Worm (Caenorhabditis elegans) whole organism, young adult: ENCODE results near the gene madf-4.

Experiments used
- F33H1.4 ChIP-seq: fragments of 200-800 bp; sonication (Bioruptor generic); IDR thresholded peaks from 2 replicates; pipeline ENCODE4 v1.3.6; 2022; ENCODE audit warnings: missing genetic modification reagents, missing genetic modification characterization, missing compliant biosample characterization
- atf-7 ChIP-seq: sonication (generic microtip); optimal IDR thresholded peaks from 2 replicates; lab custom pipeline; 2017; ENCODE audit warnings: mild to moderate bottlenecking, missing genetic modification characterization, missing compliant biosample characterization
- athp-1 ChIP-seq: sonication (generic microtip); optimal IDR thresholded peaks from 2 replicates; lab custom pipeline; 2017; ENCODE audit warnings: mild to moderate bottlenecking, missing genetic modification characterization, missing compliant biosample characterization
- ceh-27 ChIP-seq: fragments of 200-800 bp; sonication (Bioruptor generic); optimal IDR thresholded peaks from 2 replicates; lab custom pipeline; 2018; ENCODE audit warnings: mild to moderate bottlenecking, missing genetic modification characterization, moderate library complexity, missing compliant biosample characterization
- ceh-40 ChIP-seq: fragments of 200-800 bp; sonication (Bioruptor generic); IDR thresholded peaks from 2 replicates; pipeline ENCODE4 v1.3.6; 2022; ENCODE audit warnings: missing genetic modification characterization, missing compliant biosample characterization
- hmg-1.2 ChIP-seq: fragments of 200-800 bp; sonication (Bioruptor generic); IDR thresholded peaks from 2 replicates; pipeline ENCODE4 v1.3.6; 2022; ENCODE audit warnings: missing genetic modification reagents, missing genetic modification characterization, missing compliant biosample characterization
- sdz-38 ChIP-seq: sonication (generic microtip); optimal IDR thresholded peaks from 2 replicates; lab custom pipeline; 2016; ENCODE audit warnings: missing genotype, missing genetic modification characterization, missing compliant biosample characterization

DNA sequence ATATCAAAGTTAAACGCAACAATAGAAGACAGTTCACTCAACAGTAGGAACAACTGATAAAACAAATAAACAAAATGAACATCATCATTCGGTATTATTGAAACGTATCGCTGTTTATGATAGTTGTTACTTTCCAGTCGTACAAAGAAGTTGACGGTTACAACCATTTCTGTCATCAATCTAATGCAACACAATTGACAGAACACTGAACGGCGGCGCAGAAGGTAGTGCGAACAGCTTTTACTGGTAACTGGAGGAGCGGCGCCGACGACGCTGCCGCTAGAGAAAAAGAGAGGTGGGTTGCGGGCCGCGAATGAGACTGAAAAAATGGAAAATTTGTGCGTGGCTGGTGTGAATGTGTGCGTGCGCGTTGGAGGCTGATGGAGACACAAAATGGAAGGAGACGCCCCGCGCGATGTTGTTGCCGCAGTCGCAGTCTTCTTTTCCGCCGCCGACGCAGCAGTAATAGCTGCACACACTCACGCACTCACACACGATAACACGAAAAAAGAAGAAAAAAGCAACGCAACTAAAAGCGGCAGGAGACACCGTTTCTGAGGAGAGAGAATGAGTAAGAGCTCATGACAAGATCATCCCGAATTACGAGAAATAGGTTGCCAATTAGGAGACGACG, 2.0 kb upstream of the madf-4 start:
- no peak for TF ChIP-seq F33H1.4 (GFP tag; lab: Robert Waterston, UW)
- TF ChIP-seq ceh-40 (GFP tag; lab: Robert Waterston, UW): no peak
- no peak for TF ChIP-seq athp-1 (tag; lab: Kevin White, UChicago)
- no peak for TF ChIP-seq hmg-1.2 (GFP tag; lab: Robert Waterston, UW)
- TF ChIP-seq ceh-27 (GFP tag; lab: Kevin White, UChicago): no peak
- no peak for TF ChIP-seq sdz-38 (tag; lab: Kevin White, UChicago)
- no peak for TF ChIP-seq atf-7 (tag; lab: Kevin White, UChicago)
